Worm (Caenorhabditis elegans) whole organism, young adult: ENCODE data around the gene F07G6.2.
"Not testable (repeated sequence)": the region's sequence is repeated elsewhere in the genome, so short reads cannot be mapped to it uniquely, and the experiment has no call there.

Experiments used
- B0035.1 ChIP-seq: sonication (generic microtip); optimal IDR thresholded peaks from 2 replicates; lab custom pipeline; 2016; ENCODE audit warnings: missing genetic modification characterization, mild to moderate bottlenecking, missing compliant biosample characterization, missing genotype, missing genetic modification reagents
- B0261.1 ChIP-seq: sonication (generic microtip); optimal IDR thresholded peaks from 2 replicates; lab custom pipeline; 2016; ENCODE audit warnings: mild to moderate bottlenecking, missing genetic modification characterization, moderate library complexity, missing compliant biosample characterization
- B0336.3 ChIP-seq: fragments of 200-800 bp; sonication (Bioruptor generic); IDR thresholded peaks from 2 replicates; pipeline ENCODE4 v1.3.6; 2022; ENCODE audit warnings: missing genetic modification characterization, missing compliant biosample characterization
- C06A6.2 ChIP-seq: fragments of 200-800 bp; sonication (Bioruptor generic); conservative IDR thresholded peaks from 2 replicates; pipeline ENCODE4 v1.3.6; 2022; ENCODE audit warnings: missing genetic modification characterization, missing compliant biosample characterization
- T26A5.8 ChIP-seq: sonication (generic microtip); optimal IDR thresholded peaks from 2 replicates; lab custom pipeline; 2016; ENCODE audit warnings: missing genetic modification characterization, missing compliant biosample characterization
- cebp-1 ChIP-seq, 2 experiments: fragments of 200-800 bp in 1 of 2; sonication (Bioruptor generic) in 1 of 2; sonication (generic microtip) in 1 of 2; IDR thresholded peaks in 1 of 2; optimal IDR thresholded peaks in 1 of 2; 2 replicates each; pipeline versions ENCODE4 v1.3.6 to Lab custom; 2017 to 2022; ENCODE audit warnings: missing compliant biosample characterization in 2 of 2, missing genetic modification characterization in 2 of 2, mild to moderate bottlenecking in 1 of 2, missing genetic modification reagents in 1 of 2, moderate library complexity in 1 of 2
- cebp-2 ChIP-seq: fragments of 200-800 bp; sonication (Bioruptor generic); IDR thresholded peaks from 2 replicates; pipeline ENCODE4 v1.3.6; 2022; ENCODE audit warnings: missing genetic modification characterization, missing compliant biosample characterization
- ceh-79 ChIP-seq: sonication (generic microtip); optimal IDR thresholded peaks from 2 replicates; lab custom pipeline; 2017; ENCODE audit warnings: mild to moderate bottlenecking, missing genetic modification characterization, missing compliant biosample characterization
- dpl-1 ChIP-seq: fragments of 150-350 bp; optimal IDR thresholded peaks from 2 replicates; lab custom pipeline; 2014; ENCODE audit warnings: missing biosample characterization, missing genetic modification reagents, missing genetic modification characterization
- gei-17 ChIP-seq: fragments of 200-800 bp; sonication (Bioruptor generic); optimal IDR thresholded peaks from 2 replicates; lab custom pipeline; 2018; ENCODE audit warnings: mild to moderate bottlenecking, missing genetic modification characterization, missing compliant biosample characterization
- hrde-1 ChIP-seq: sonication (generic microtip); optimal IDR thresholded peaks from 2 replicates; lab custom pipeline; 2016; ENCODE audit warnings: missing genetic modification characterization, mild to moderate bottlenecking, missing compliant biosample characterization, moderate library complexity, missing genotype, missing genetic modification reagents, borderline replicate concordance
- hsf-1 ChIP-seq: fragments of 200-800 bp; sonication (Bioruptor generic); IDR thresholded peaks from 2 replicates; pipeline ENCODE4 v1.3.6; 2022; ENCODE audit warnings: missing genetic modification reagents, missing genetic modification characterization, missing compliant biosample characterization
- lsl-1 ChIP-seq: fragments of 200-800 bp; sonication (Bioruptor generic); optimal IDR thresholded peaks from 2 replicates; lab custom pipeline; 2018; ENCODE audit warnings: mild to moderate bottlenecking, missing genetic modification characterization, moderate library complexity, missing compliant biosample characterization
- mcd-1 ChIP-seq: fragments of 200-800 bp; sonication (Bioruptor generic); IDR thresholded peaks from 2 replicates; pipeline ENCODE4 v1.3.6; 2022; ENCODE audit warnings: missing genetic modification reagents, missing genetic modification characterization, missing compliant biosample characterization
- mxl-1 ChIP-seq: sonication (generic microtip); optimal IDR thresholded peaks from 2 replicates; lab custom pipeline; 2016; ENCODE audit warnings: missing genetic modification characterization, missing compliant biosample characterization
- nfya-2 ChIP-seq: fragments of 200-800 bp; sonication (Bioruptor generic); IDR thresholded peaks from 2 replicates; pipeline ENCODE4 v1.3.6; 2022; ENCODE audit warnings: missing genetic modification reagents, missing genetic modification characterization, missing compliant biosample characterization
- nhr-80 ChIP-seq: sonication (generic microtip); optimal IDR thresholded peaks from 2 replicates; lab custom pipeline; 2016; ENCODE audit warnings: missing genetic modification characterization, missing compliant biosample characterization
- repo-1 ChIP-seq: sonication (generic microtip); optimal IDR thresholded peaks from 2 replicates; lab custom pipeline; 2017; ENCODE audit warnings: mild to moderate bottlenecking, missing genetic modification characterization, missing compliant biosample characterization
- snpc-3.4 ChIP-seq: sonication (generic microtip); optimal IDR thresholded peaks from 2 replicates; lab custom pipeline; 2017; ENCODE audit warnings: missing genetic modification characterization, mild to moderate bottlenecking, missing compliant biosample characterization, antibody characterized with exemption, moderate library complexity, missing genotype, missing genetic modification reagents
- zim-3 ChIP-seq: sonication (generic microtip); optimal IDR thresholded peaks from 2 replicates; lab custom pipeline; 2017; ENCODE audit warnings: mild to moderate bottlenecking, missing genetic modification characterization, moderate library complexity, missing compliant biosample characterization
- ztf-22 ChIP-seq: fragments of 200-800 bp; sonication (Bioruptor generic); optimal IDR thresholded peaks from 2 replicates; lab custom pipeline; 2018; ENCODE audit warnings: mild to moderate bottlenecking, missing genetic modification characterization, moderate library complexity, missing compliant biosample characterization
- ztf-28 ChIP-seq: fragments of 200-800 bp; sonication (Bioruptor generic); IDR thresholded peaks from 2 replicates; pipeline ENCODE4 v1.3.6; 2022; ENCODE audit warnings: missing genetic modification reagents, missing genetic modification characterization, missing compliant biosample characterization

F07G6.2 gene

ce11 chrX:1748476-1748875 is 21.3 kb downstream of the F07G6.2 start, which contains the start of gene Y75D11A.6:
Gene Y75D11A.6 (minus strand): TSS chrX:1748576.
- TF ChIP-seq B0261.1 (tag; lab: Kevin White, UChicago); lsl-1 (GFP tag; lab: Kevin White, UChicago); gei-17 (GFP tag; lab: Kevin White, UChicago): not testable (repeated sequence)

ce11 chrX:1769636-1770035 is 42.5 kb downstream of the F07G6.2 start:
- TF ChIP-seq cebp-1 (GFP tag; IDR thresholded peaks at IDR 0.05; lab: Robert Waterston, UW) (no peak), cebp-1 (tag; optimal IDR thresholded peaks at IDR 0.05; lab: Kevin White, UChicago) (no peak), C06A6.2 (no peak), snpc-3.4 (tag; lab: Kevin White, UChicago) (no peak), hrde-1 (no peak), repo-1 (tag; lab: Kevin White, UChicago) (no peak), ceh-79 (tag; lab: Kevin White, UChicago) (no peak), hsf-1 (GFP tag; lab: Robert Waterston, UW) (no peak), B0261.1 (tag; lab: Kevin White, UChicago) (no peak), ztf-28 (GFP tag; lab: Robert Waterston, UW) (no peak), mxl-1 (tag; lab: Kevin White, UChicago) (no peak), mcd-1 (GFP tag; lab: Robert Waterston, UW) (no peak), B0336.3 (no peak), nhr-80 (tag; lab: Kevin White, UChicago) (no peak), T26A5.8 (tag; lab: Kevin White, UChicago) (no peak), B0035.1 (no peak), cebp-2 (GFP tag; lab: Robert Waterston, UW) (no peak)

DNA sequence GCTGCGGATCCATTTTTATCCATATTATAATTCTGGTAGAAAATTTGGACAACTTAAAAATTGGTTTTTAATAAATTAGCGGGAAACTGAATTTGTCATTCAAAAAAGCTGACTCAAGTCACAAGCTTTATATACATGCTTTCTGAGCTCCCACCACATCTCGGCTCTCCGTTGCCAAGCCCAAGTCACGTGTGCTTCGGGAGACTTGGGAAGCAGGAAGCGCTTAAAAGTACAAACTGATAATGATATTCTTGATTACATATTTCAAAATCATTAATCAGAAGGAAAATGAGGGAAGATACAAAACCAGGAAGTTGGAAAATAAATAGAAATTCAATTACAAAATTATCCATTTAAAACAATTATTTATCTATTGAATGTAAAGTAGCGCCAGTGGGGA is 50.8 kb downstream of the F07G6.2 start, which contains the start of gene elc-2:
TSS of gene elc-2 (minus strand) at position 101 of the 400 bp plus-strand sequence.
- TF ChIP-seq dpl-1 (GFP tag; lab: Kevin White, UChicago) (no peak), hsf-1 (GFP tag; lab: Robert Waterston, UW) (no peak), nfya-2 (GFP tag; lab: Robert Waterston, UW) (no peak), ztf-22 (GFP tag; lab: Kevin White, UChicago) (no peak), zim-3 (tag; lab: Kevin White, UChicago) (no peak)
- TF ChIP-seq, all 124 proteins: peak for 0
